Fruit fly (Drosophila melanogaster): ENCODE measurements around the gene Mgat2.

- TF ChIP-seq CG32121 (GFP tag; IDR thresholded peaks at IDR 0.05) (no peak), D1 (tag; optimal IDR thresholded peaks at IDR 0.05) (no peak), CG14655 (GFP tag; optimal IDR thresholded peaks at IDR 0.05) (no peak), CG15710 (tag; optimal IDR thresholded peaks at IDR 0.05) (no peak)
Measured at dm6 chr3R:30059944-30060343, 37.9 kb upstream of the Mgat2 start.
